Worm (Caenorhabditis elegans): ENCODE results near the gene gcy-19.

ce11 chrII:3299457-3299856, 40.3 kb upstream of the gcy-19 start, which contains the start of gene btb-22:
- TF ChIP-seq flt-1 (GFP tag; IDR thresholded peaks at IDR 0.05), result no peak
- no peak for TF ChIP-seq ztf-23 (GFP tag; IDR thresholded peaks at IDR 0.05)
- TF ChIP-seq cog-1 (tag; optimal IDR thresholded peaks at IDR 0.05), result no peak
- TF ChIP-seq T22C8.4 (GFP tag; IDR thresholded peaks at IDR 0.05), result no peak
- TF ChIP-seq klf-2 (GFP tag; conservative IDR thresholded peaks at IDR 0.05), result no peak
- TF ChIP-seq tab-1 (GFP tag; IDR thresholded peaks at IDR 0.05), result no peak
- TF ChIP-seq ref-1 (GFP tag; conservative IDR thresholded peaks at IDR 0.05), result no peak

All from whole organism, midembryonic.